Worm (Caenorhabditis elegans): ENCODE measurements around the gene col-123.

col-123 gene

DNA sequence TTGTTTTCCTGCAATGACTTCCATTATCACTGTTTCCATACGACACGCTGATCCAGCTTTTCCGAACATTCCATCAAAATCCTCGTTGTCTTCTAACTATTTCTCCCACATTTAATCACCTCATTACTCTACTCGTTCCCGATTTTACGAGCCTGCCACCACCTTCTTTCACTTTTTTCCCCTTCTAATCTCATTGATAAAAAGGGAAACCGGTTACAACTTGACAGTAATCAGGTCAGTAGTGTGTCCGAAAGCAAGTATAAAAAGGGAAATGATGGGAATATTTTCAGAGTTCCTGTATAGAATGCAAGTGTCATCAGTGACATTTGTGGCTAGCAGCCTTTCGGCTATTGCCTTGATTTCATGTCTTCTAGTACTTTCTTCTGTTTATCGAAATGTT, at the start of gene col-123:
Gene col-123, plus strand, starts transcription at position 301 of the 400 bp plus-strand sequence.
- no peak for TF ChIP-seq nhr-77 (tag; optimal IDR thresholded peaks at IDR 0.05)
- no peak for TF ChIP-seq nhr-28 (tag; optimal IDR thresholded peaks at IDR 0.05)
- no peak for TF ChIP-seq sea-2 (GFP tag; optimal IDR thresholded peaks at IDR 0.05)
- TF ChIP-seq unc-39 (tag; optimal IDR thresholded peaks at IDR 0.05) = no peak
- no peak for TF ChIP-seq ZK546.5 (tag; optimal IDR thresholded peaks at IDR 0.05)
- no peak for TF ChIP-seq unc-62 (GFP tag; optimal IDR thresholded peaks at IDR 0.05)
- peak; percentile 40 for TF ChIP-seq nhr-23 (tag; optimal IDR thresholded peaks at IDR 0.05)
- no peak for TF ChIP-seq mdl-1 (tag; optimal IDR thresholded peaks at IDR 0.05)

DNA sequence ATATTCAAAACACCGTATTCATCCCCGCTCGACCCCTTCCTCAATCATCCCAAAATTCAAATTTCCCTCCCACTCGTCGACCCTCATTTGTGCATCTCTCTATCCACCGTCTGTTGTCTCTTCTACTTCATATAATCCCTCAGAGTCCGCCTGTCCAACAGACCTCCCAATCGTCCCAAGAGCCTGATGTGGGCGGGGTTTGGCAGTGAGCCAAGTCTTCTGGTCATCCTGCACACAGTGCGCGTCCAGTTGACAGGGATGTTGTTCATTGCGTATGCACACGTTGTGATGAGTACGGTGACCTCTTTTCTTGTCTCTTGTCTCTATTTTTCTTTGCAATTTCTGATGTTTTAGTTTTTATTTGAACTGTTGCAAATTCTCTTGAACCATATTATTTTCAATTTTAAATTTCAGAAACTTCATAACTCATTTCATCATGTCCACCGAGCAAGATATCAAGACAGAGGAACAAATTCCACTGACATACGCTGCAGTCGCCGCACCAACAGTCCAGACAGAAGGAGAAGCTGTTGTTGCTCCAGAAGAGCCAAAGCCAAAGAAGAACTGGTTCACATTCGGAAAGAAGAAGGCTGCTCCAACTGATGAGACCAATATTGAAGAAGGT, 49.5 kb upstream of the col-123 start, which contains the start of gene cav-1:
Gene cav-1, plus strand, starts transcription at position 415 of the 625 bp plus-strand sequence.
- TF ChIP-seq nhr-67 (tag; optimal IDR thresholded peaks at IDR 0.05) (no peak), ZK546.5 (tag; optimal IDR thresholded peaks at IDR 0.05) (no peak), elt-2 (tag; optimal IDR thresholded peaks at IDR 0.05) (no peak)

DNA sequence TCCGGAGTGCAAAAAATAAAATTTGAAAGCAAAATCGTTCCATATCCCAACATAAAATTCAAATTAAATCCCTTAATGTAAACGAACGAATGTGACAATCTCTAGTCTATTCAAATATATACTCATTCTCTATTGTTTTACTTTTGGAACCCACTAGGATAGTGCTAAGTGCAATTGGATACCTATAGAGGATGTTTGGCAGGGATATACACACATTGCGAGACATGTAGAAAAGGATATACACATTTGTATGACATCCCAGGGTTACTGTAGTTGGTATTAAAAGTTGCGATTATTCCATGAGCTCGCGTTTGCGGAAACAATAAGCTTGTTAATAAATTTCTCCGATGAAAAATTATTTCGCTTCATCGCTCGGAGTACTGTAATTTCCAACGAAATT, 48.3 kb upstream of the col-123 start:
- no peak for TF ChIP-seq skn-1 (tag; optimal IDR thresholded peaks at IDR 0.05)
- no peak for TF ChIP-seq nhr-25 (tag; optimal IDR thresholded peaks at IDR 0.05)
- TF ChIP-seq eor-1 (tag; optimal IDR thresholded peaks at IDR 0.05) = no peak
- no peak for TF ChIP-seq ceh-9 (tag; optimal IDR thresholded peaks at IDR 0.05)
- no peak for TF ChIP-seq jun-1 (tag; optimal IDR thresholded peaks at IDR 0.05)
- TF ChIP-seq egl-27 (tag; optimal IDR thresholded peaks at IDR 0.05) = no peak
- TF ChIP-seq nhr-28 (tag; optimal IDR thresholded peaks at IDR 0.05) = no peak
- TF ChIP-seq lin-39 (tag; optimal IDR thresholded peaks at IDR 0.05) = no peak
- TF ChIP-seq unc-62 (GFP tag; optimal IDR thresholded peaks at IDR 0.05) = no peak
- no peak for TF ChIP-seq elt-2 (tag; optimal IDR thresholded peaks at IDR 0.05)
- no peak for TF ChIP-seq fos-1 (tag; optimal IDR thresholded peaks at IDR 0.05)
- TF ChIP-seq mml-1 (tag; optimal IDR thresholded peaks at IDR 0.05) = no peak
- TF ChIP-seq nfya-1 (tag; optimal IDR thresholded peaks at IDR 0.05; ENCODE audit: insufficient read depth) = no peak
- no peak for TF ChIP-seq zag-1 (tag; optimal IDR thresholded peaks at IDR 0.05)
- TF ChIP-seq fkh-2 (tag; optimal IDR thresholded peaks at IDR 0.05) = no peak
- TF ChIP-seq lsy-12 (tag; optimal IDR thresholded peaks at IDR 0.05) = no peak
- no peak for TF ChIP-seq nhr-77 (tag; optimal IDR thresholded peaks at IDR 0.05)
- TF ChIP-seq pqm-1 (tag; optimal IDR thresholded peaks at IDR 0.05) = no peak
- no peak for TF ChIP-seq fkh-10 (GFP tag; optimal IDR thresholded peaks at IDR 0.05)

DNA sequence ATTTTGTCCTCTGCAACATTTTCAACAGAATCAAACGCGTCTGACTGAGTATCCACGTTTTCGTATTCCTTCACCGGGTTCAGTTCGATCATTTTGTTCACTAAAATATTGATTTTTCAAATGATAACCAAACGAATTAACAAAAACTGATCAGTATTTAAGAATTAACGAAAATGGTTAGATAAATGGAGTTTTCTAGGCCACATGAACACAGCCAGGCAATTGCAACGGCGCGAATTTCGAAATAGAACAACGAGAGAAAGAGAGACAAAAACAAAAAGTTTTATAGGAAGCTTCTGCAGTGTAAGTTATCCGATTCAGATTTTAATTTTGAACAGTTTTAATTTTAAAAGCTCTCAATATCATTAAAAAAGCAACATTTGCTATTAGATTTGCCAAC, 44.2 kb upstream of the col-123 start, which contains the start of gene sna-2:
Gene sna-2, minus strand, starts transcription at position 100 of the 400 bp plus-strand sequence.
- TF ChIP-seq hmg-11 (tag; optimal IDR thresholded peaks at IDR 0.05) (no peak), lsy-12 (tag; optimal IDR thresholded peaks at IDR 0.05) (no peak), ceh-16 (tag; optimal IDR thresholded peaks at IDR 0.05) (no peak), egl-5 (tag; optimal IDR thresholded peaks at IDR 0.05) (peak; percentile 85), R02D3.7 (tag; optimal IDR thresholded peaks at IDR 0.05) (no peak), sea-2 (GFP tag; optimal IDR thresholded peaks at IDR 0.05) (no peak), nhr-67 (tag; optimal IDR thresholded peaks at IDR 0.05) (no peak), pqm-1 (tag; optimal IDR thresholded peaks at IDR 0.05) (no peak), fos-1 (tag; optimal IDR thresholded peaks at IDR 0.05) (no peak), ceh-28 (tag; optimal IDR thresholded peaks at IDR 0.05) (no peak), nhr-43 (tag; optimal IDR thresholded peaks at IDR 0.05; ENCODE audit: poor library complexity, severe bottlenecking) (no peak), lin-15B (tag; optimal IDR thresholded peaks at IDR 0.05) (peak; percentile 34), ceh-9 (tag; optimal IDR thresholded peaks at IDR 0.05) (no peak), fkh-2 (tag; optimal IDR thresholded peaks at IDR 0.05) (no peak), aly-2 (tag; optimal IDR thresholded peaks at IDR 0.05) (no peak), mdl-1 (tag; optimal IDR thresholded peaks at IDR 0.05) (no peak), unc-39 (tag; optimal IDR thresholded peaks at IDR 0.05) (no peak), nfya-1 (tag; optimal IDR thresholded peaks at IDR 0.05; ENCODE audit: insufficient read depth) (peak; percentile 56), nhr-23 (tag; optimal IDR thresholded peaks at IDR 0.05) (no peak), ama-1 (optimal IDR thresholded peaks at IDR 0.05) (no peak), fkh-10 (GFP tag; optimal IDR thresholded peaks at IDR 0.05) (no peak), nhr-12 (tag; optimal IDR thresholded peaks at IDR 0.05) (no peak), lin-39 (tag; optimal IDR thresholded peaks at IDR 0.05) (peak; percentile 36), elt-2 (tag; optimal IDR thresholded peaks at IDR 0.05) (no peak), nhr-76 (tag; optimal IDR thresholded peaks at IDR 0.05) (no peak), skn-1 (tag; optimal IDR thresholded peaks at IDR 0.05) (no peak), nhr-237 (tag; optimal IDR thresholded peaks at IDR 0.05) (no peak), nhr-28 (tag; optimal IDR thresholded peaks at IDR 0.05) (no peak), ceh-82 (tag; optimal IDR thresholded peaks at IDR 0.05) (no peak), jun-1 (tag; optimal IDR thresholded peaks at IDR 0.05) (no peak), egl-27 (tag; optimal IDR thresholded peaks at IDR 0.05) (no peak), daf-12 (tag; optimal IDR thresholded peaks at IDR 0.05) (no peak), elt-1 (tag; optimal IDR thresholded peaks at IDR 0.05) (no peak), zag-1 (tag; optimal IDR thresholded peaks at IDR 0.05) (no peak), tbx-2 (tag; optimal IDR thresholded peaks at IDR 0.05) (no peak), ztf-4 (tag; optimal IDR thresholded peaks at IDR 0.05) (no peak), nhr-25 (tag; optimal IDR thresholded peaks at IDR 0.05) (peak; percentile 49), unc-62 (GFP tag; optimal IDR thresholded peaks at IDR 0.05) (no peak), ZK546.5 (tag; optimal IDR thresholded peaks at IDR 0.05) (no peak), nhr-77 (tag; optimal IDR thresholded peaks at IDR 0.05) (no peak), mml-1 (tag; optimal IDR thresholded peaks at IDR 0.05) (no peak), pha-4 (tag; optimal IDR thresholded peaks at IDR 0.05) (no peak)

All from whole organism, L3 larva.